Fruit fly (Drosophila melanogaster): ENCODE data around the gene CG14693.

Gene CG14693

DNA sequence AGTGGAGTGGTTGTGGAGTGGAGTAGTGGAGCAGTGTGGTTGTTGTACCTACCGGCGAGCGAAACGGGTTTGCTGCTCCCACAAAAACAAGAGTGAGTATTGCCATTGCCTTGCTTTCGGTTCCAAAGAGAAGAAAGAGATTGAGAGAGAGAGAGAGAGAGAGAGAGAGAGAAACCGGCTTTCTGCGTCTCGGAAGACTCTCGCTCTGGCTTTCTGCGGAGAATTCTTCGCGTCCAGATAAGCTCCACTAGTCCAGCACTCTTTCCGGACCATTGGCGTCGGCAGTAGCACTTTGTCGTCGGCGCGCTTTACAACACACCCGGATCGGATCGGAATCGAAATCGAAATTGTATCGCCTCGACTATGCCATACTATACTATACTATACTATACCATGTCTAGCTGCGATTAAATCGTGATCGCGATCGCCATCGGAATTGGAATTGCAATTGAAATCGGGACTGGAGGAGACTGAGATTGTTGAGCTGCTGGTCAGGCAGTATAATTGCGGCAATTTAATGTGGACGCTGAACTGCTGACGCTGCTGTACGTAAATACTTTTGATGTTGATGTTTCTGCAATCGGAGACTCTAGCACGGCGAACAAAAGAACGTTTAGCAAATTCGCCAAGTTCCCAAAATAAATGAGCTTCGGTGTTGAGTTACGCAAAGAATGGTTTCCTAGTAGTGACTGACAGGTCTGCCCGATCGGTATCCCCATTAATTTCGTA lies 12.1 kb upstream of the CG14693 start, which contains the start of gene Cad86C (continued):
- TF ChIP-seq CG11398 (GFP tag; optimal IDR thresholded peaks at IDR 0.05) (no peak), CG2129 (GFP tag; IDR thresholded peaks at IDR 0.05; ENCODE audit: partially characterized antibody) (no peak), Dll (GFP tag; IDR thresholded peaks at IDR 0.05; ENCODE audit: partially characterized antibody) (peak; percentile 58; the same call in 2 of the 4 replicates), PHDP (tag; optimal IDR thresholded peaks at IDR 0.05) (no peak), Blimp-1 (GFP tag; optimal IDR thresholded peaks at IDR 0.05) (no peak), Hr3 (GFP tag; optimal IDR thresholded peaks at IDR 0.05) (no peak), CG13123 (GFP tag; optimal IDR thresholded peaks at IDR 0.05) (no peak), CG17328 (GFP tag; IDR thresholded peaks at IDR 0.05) (no peak), D19A (tag; optimal IDR thresholded peaks at IDR 0.05) (no peak), cwo (GFP tag; optimal IDR thresholded peaks at IDR 0.05) (no peak), MESR4 (GFP tag; optimal IDR thresholded peaks at IDR 0.05) (no peak), eyg (GFP tag; optimal IDR thresholded peaks at IDR 0.05) (peak; percentile 0), CG11560 (tag; IDR thresholded peaks at IDR 0.05) (no peak), Vsx1 (GFP tag; optimal IDR thresholded peaks at IDR 0.05) (no peak), slou (GFP tag; optimal IDR thresholded peaks at IDR 0.05) (no peak), tna (GFP tag; IDR thresholded peaks at IDR 0.05; ENCODE audit: partially characterized antibody) (peak; percentile 72), CG8089 (GFP tag; optimal IDR thresholded peaks at IDR 0.05) (no peak), CG33557 (GFP tag; optimal IDR thresholded peaks at IDR 0.05) (no peak), Hey (tag; optimal IDR thresholded peaks at IDR 0.05) (no peak), CG4424 (GFP tag; optimal IDR thresholded peaks at IDR 0.05) (no peak), Poxn (GFP tag; IDR thresholded peaks at IDR 0.05) (no peak), CG31441 (GFP tag; IDR thresholded peaks at IDR 0.05) (no peak), CG10267 (tag; optimal IDR thresholded peaks at IDR 0.05) (no peak), az2 (GFP tag; optimal IDR thresholded peaks at IDR 0.05) (no peak), lab (GFP tag; optimal IDR thresholded peaks at IDR 0.05) (peak; percentile 21), CG7745 (tag; optimal IDR thresholded peaks at IDR 0.05) (no peak), Oaz (GFP tag; IDR thresholded peaks at IDR 0.05) (no peak), gfzf (GFP tag; optimal IDR thresholded peaks at IDR 0.05) (no peak), CG2116 (GFP tag; optimal IDR thresholded peaks at IDR 0.05) (no peak), Bgb (GFP tag; IDR thresholded peaks at IDR 0.05; ENCODE audit: partially characterized antibody) (peak; percentile 69), CG4617 (GFP tag; optimal IDR thresholded peaks at IDR 0.05; ENCODE audit: borderline replicate concordance) (no peak), btn (GFP tag; optimal IDR thresholded peaks at IDR 0.05) (no peak), crp (GFP tag; optimal IDR thresholded peaks at IDR 0.05) (no peak), pfk (GFP tag; optimal IDR thresholded peaks at IDR 0.05) (no peak), pho (GFP tag; optimal IDR thresholded peaks at IDR 0.05) (no peak), CG6254 (GFP tag; optimal IDR thresholded peaks at IDR 0.05) (no peak), usp (GFP tag; optimal IDR thresholded peaks at IDR 0.05) (no peak), CG10979 (tag; optimal IDR thresholded peaks at IDR 0.05) (no peak), CG9727 (GFP tag; optimal IDR thresholded peaks at IDR 0.05) (no peak), gcm (GFP tag; optimal IDR thresholded peaks at IDR 0.05) (no peak), ATbp (GFP tag; optimal IDR thresholded peaks at IDR 0.05) (no peak), CG1832 (GFP tag; optimal IDR thresholded peaks at IDR 0.05) (no peak), CG6175 (GFP tag; IDR thresholded peaks at IDR 0.05) (no peak), Dip2 (GFP tag; IDR thresholded peaks at IDR 0.05) (no peak), Dek (tag; optimal IDR thresholded peaks at IDR 0.05) (no peak), scrt (GFP tag; optimal IDR thresholded peaks at IDR 0.05) (no peak), Hand (GFP tag; optimal IDR thresholded peaks at IDR 0.05) (no peak), pnt (GFP tag; optimal IDR thresholded peaks at IDR 0.05) (no peak), HLHmδ (GFP tag; optimal IDR thresholded peaks at IDR 0.05) (no peak)
